Worm (Caenorhabditis elegans) whole organism, L4 larva: ENCODE data around the gene pycr-1.
A peak's percentile ranks its signal among the peaks of the same experiment; 100 is the strongest.

Experiments used
- D1046.2 ChIP-seq: fragments of 200-800 bp; sonication (Bioruptor generic); IDR thresholded peaks from 2 replicates; pipeline ENCODE4 v1.3.6; 2022; ENCODE audit warnings: missing genetic modification characterization, missing compliant biosample characterization
- F44E2.7 ChIP-seq: fragments of 200-800 bp; sonication (Bioruptor generic); IDR thresholded peaks from 2 replicates; pipeline ENCODE4 v2.1.2; 2022; ENCODE audit warnings: missing genetic modification characterization, missing compliant biosample characterization
- ZK337.2 ChIP-seq: fragments of 200-800 bp; sonication (Bioruptor generic); IDR thresholded peaks from 2 replicates; pipeline ENCODE4 v1.3.6; 2022; ENCODE audit warnings: missing genetic modification reagents, missing genetic modification characterization, missing compliant biosample characterization
- aha-1 ChIP-seq: fragments of 150-350 bp; peaks from one replicate; lab custom pipeline; 2014; ENCODE audit warnings: missing biosample characterization, missing genetic modification characterization
- arid-1 ChIP-seq: fragments of 200-800 bp; sonication (Bioruptor generic); conservative IDR thresholded peaks from 2 replicates; pipeline ENCODE4 v1.3.6; 2022; ENCODE audit warnings: missing genetic modification reagents, missing genetic modification characterization, missing compliant biosample characterization
- ceh-20 ChIP-seq: fragments of 200-800 bp; sonication (Bioruptor generic); IDR thresholded peaks from 2 replicates; pipeline ENCODE4 v1.3.6; 2022; ENCODE audit warnings: missing genetic modification reagents, missing genetic modification characterization, missing compliant biosample characterization
- ceh-44 ChIP-seq: fragments of 200-800 bp; sonication (Bioruptor generic); IDR thresholded peaks from 2 replicates; pipeline ENCODE4 v1.3.6; 2022; ENCODE audit warnings: missing genetic modification reagents, missing genetic modification characterization, missing compliant biosample characterization
- ceh-82 ChIP-seq: sonication (generic microtip); optimal IDR thresholded peaks from 2 replicates; lab custom pipeline; 2017; ENCODE audit warnings: missing biosample characterization, missing genetic modification characterization
- ces-1 ChIP-seq: fragments of 150-350 bp; sonication (generic microtip); optimal IDR thresholded peaks from 4 replicates; lab custom pipeline; 2014; ENCODE audit warnings: missing biosample characterization, missing genetic modification reagents, missing genetic modification characterization
- dmd-6 ChIP-seq: fragments of 200-800 bp; sonication (Bioruptor generic); IDR thresholded peaks from 2 replicates; pipeline ENCODE4 v1.3.6; 2022; ENCODE audit warnings: missing genetic modification reagents, missing genetic modification characterization, missing compliant biosample characterization
- dmd-9 ChIP-seq: fragments of 200-800 bp; sonication (Bioruptor generic); IDR thresholded peaks from 2 replicates; pipeline ENCODE4 v1.3.6; 2022; ENCODE audit warnings: missing genetic modification reagents, missing genetic modification characterization, missing compliant biosample characterization
- fkh-10 ChIP-seq: fragments of 150-350 bp; optimal IDR thresholded peaks from 2 replicates; lab custom pipeline; 2014; ENCODE audit warnings: missing biosample characterization, missing genetic modification reagents, missing genetic modification characterization
- hif-1 ChIP-seq, 2 experiments: sonication (generic microtip); optimal IDR thresholded peaks; 2 replicates each; lab custom pipeline; 2016 to 2017; ENCODE audit warnings: missing compliant biosample characterization in 2 of 2, missing genetic modification characterization in 2 of 2, missing genetic modification reagents in 2 of 2, missing genotype in 2 of 2, mild to moderate bottlenecking in 1 of 2
- hlh-11 ChIP-seq: fragments of 200-800 bp; sonication (Bioruptor generic); optimal IDR thresholded peaks from 2 replicates; lab custom pipeline; 2018; ENCODE audit warnings: mild to moderate bottlenecking, missing genetic modification characterization, missing compliant biosample characterization
- hlh-30 ChIP-seq: sonication (generic microtip); optimal IDR thresholded peaks from 2 replicates; lab custom pipeline; 2017; ENCODE audit warnings: antibody characterized with exemption, mild to moderate bottlenecking, missing genetic modification characterization, missing compliant biosample characterization; ENCODE audit not compliant: insufficient read depth
- hmg-1.1 ChIP-seq: fragments of 200-800 bp; sonication (Bioruptor generic); IDR thresholded peaks from 2 replicates; pipeline ENCODE4 v1.3.6; 2022; ENCODE audit warnings: missing genetic modification reagents, missing genetic modification characterization, missing compliant biosample characterization
- lin-13 ChIP-seq: fragments of 150-350 bp; optimal IDR thresholded peaks from 2 replicates; lab custom pipeline; 2014; ENCODE audit warnings: missing biosample characterization, missing genetic modification reagents, missing genetic modification characterization
- lin-29 ChIP-seq: fragments of 200-800 bp; sonication (Bioruptor generic); IDR thresholded peaks from 2 replicates; pipeline ENCODE4 v1.3.6; 2022; ENCODE audit warnings: missing genetic modification reagents, missing genetic modification characterization, missing compliant biosample characterization
- lin-38 ChIP-seq: fragments of 200-800 bp; sonication (Bioruptor generic); IDR thresholded peaks from 2 replicates; pipeline ENCODE4 v1.3.6; 2022; ENCODE audit warnings: missing genetic modification reagents, missing genetic modification characterization, missing compliant biosample characterization
- lsy-2 ChIP-seq, 2 experiments: fragments of 150-350 bp in 1 of 2; sonication (generic microtip) in 1 of 2; optimal IDR thresholded peaks; 2 replicates each; lab custom pipeline; 2014 to 2017; ENCODE audit warnings: missing biosample characterization in 2 of 2, missing genetic modification characterization in 2 of 2
- madf-9 ChIP-seq: fragments of 200-800 bp; sonication (Bioruptor generic); conservative IDR thresholded peaks from 2 replicates; pipeline ENCODE4 v1.3.6; 2022; ENCODE audit warnings: missing genetic modification reagents, missing genetic modification characterization, missing compliant biosample characterization
- nhr-48 ChIP-seq: sonication (generic microtip); optimal IDR thresholded peaks from 2 replicates; lab custom pipeline; 2016; ENCODE audit warnings: mild to moderate bottlenecking, missing genetic modification characterization, missing compliant biosample characterization
- pha-4 ChIP-seq, 2 experiments: fragments of 150-350 bp in 1 of 2; fragments of 200-800 bp in 1 of 2; sonication (Bioruptor generic) in 1 of 2; IDR thresholded peaks in 1 of 2; optimal IDR thresholded peaks in 1 of 2; 2 replicates each; pipeline versions ENCODE4 v1.3.6 to Lab custom; 2014 to 2022; ENCODE audit warnings: missing genetic modification characterization in 2 of 2, missing genetic modification reagents in 2 of 2, missing biosample characterization in 1 of 2, missing compliant biosample characterization in 1 of 2
- sdz-12 ChIP-seq: fragments of 200-800 bp; sonication (Bioruptor generic); optimal IDR thresholded peaks from 2 replicates; lab custom pipeline; 2018; ENCODE audit warnings: mild to moderate bottlenecking, missing genetic modification characterization, missing compliant biosample characterization
- set-16 ChIP-seq: fragments of 200-800 bp; sonication (Bioruptor generic); IDR thresholded peaks from 2 replicates; pipeline ENCODE4 v1.3.6; 2022; ENCODE audit warnings: missing genetic modification reagents, missing genetic modification characterization, missing compliant biosample characterization
- tag-97 ChIP-seq: fragments of 200-800 bp; sonication (Bioruptor generic); IDR thresholded peaks from 2 replicates; pipeline ENCODE4 v1.3.6; 2022; ENCODE audit warnings: missing genetic modification characterization, missing compliant biosample characterization
- tra-1 ChIP-seq: fragments of 200-800 bp; sonication (Bioruptor generic); IDR thresholded peaks from 2 replicates; pipeline ENCODE4 v1.3.6; 2022; ENCODE audit warnings: missing genetic modification reagents, missing genetic modification characterization, missing compliant biosample characterization
- unc-130 ChIP-seq: sonication (generic microtip); optimal IDR thresholded peaks from 2 replicates; lab custom pipeline; 2016; ENCODE audit warnings: missing genetic modification reagents, missing genetic modification characterization, missing compliant biosample characterization
- unc-62 ChIP-seq, 3 experiments: fragments of 150-350 bp in 1 of 3; sonication (generic microtip); optimal IDR thresholded peaks in 2 of 3; peaks in 1 of 3; 1 replicate in 1 of 3; 2 replicates in 2 of 3; lab custom pipeline; 2014 to 2017; ENCODE audit warnings: missing biosample characterization in 3 of 3, missing genetic modification characterization in 3 of 3, missing genetic modification reagents in 3 of 3, missing genotype in 1 of 3
- zip-2 ChIP-seq: fragments of 150-350 bp; optimal IDR thresholded peaks from 2 replicates; lab custom pipeline; 2014; ENCODE audit warnings: missing biosample characterization, missing genetic modification characterization

pycr-1 gene

DNA sequence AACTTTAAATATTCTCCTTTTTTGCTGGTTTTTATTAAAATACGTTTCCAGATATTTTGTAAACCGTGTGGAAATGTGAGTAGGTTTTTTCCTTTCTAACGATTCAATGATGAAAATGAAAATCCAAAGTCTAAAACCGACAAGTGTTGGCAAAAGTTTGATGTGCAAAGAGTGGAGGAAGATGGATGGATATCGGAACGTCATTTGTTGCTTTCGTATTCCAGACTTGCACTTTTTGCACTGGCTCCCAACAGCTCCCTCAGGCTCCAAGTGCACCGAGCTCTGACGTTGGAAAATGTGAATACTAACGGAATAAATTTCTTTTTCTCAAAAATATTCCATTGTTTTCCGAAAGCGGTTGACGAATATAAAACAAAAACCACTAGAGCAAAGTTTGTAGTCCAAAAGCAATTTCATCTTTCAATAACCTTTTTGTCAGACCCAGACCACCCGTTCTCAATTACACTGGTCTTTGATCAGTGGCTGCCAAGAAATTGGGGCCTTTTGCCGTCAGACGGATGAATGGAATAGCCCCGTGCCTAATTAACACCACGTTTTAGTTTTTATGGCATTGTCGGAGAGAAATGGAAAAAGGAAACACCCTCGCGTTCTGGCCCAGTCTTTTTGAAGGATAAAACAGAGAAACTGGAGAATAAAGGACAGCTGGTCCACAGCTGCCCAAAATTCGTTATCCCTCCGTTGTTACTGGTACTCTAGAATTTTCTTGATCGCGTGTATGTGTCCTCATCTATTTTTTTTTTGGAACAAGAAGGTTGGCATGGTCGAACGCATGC, 36.2 kb downstream of the pycr-1 start (continued):
- TF ChIP-seq D1046.2 (no peak), arid-1 (GFP tag; lab: Robert Waterston, UW) (no peak), dmd-9 (GFP tag; lab: Robert Waterston, UW) (no peak), unc-130 (GFP tag; lab: Kevin White, UChicago) (no peak), set-16 (no peak), tag-97 (GFP tag; lab: Robert Waterston, UW) (no peak), madf-9 (GFP tag; lab: Robert Waterston, UW) (no peak), hlh-30 (tag; lab: Kevin White, UChicago) (peak; percentile 29), sdz-12 (GFP tag; lab: Kevin White, UChicago) (no peak), aha-1 (tag; lab: Kevin White, UChicago) (peak; percentile 78), pha-4 (GFP tag; IDR thresholded peaks at IDR 0.05; lab: Robert Waterston, UW) (no peak), pha-4 (tag; optimal IDR thresholded peaks at IDR 0.05; lab: Kevin White, UChicago) (no peak), ceh-44 (GFP tag; lab: Robert Waterston, UW) (no peak), zip-2 (no peak), ZK337.2 (no peak)

DNA sequence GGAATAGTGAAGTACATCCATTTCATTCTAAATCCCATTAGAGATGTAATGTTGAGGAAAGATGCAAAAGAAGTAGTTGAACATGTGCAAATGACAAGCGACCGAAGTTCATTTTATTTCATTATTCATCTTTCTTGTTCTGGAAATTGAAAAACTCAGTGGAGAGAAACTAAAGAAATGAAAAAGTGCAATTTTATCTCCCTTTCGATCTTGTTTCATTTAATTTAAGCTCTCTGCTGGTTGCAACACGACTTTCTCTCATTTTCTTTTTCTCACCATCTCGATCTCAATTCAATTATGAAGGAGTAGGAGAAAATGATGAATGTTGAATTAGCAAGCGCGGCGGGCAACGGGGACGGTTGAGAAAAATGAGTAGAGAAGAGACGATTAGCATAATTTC, 37.8 kb downstream of the pycr-1 start:
- no peak for TF ChIP-seq lin-13 (GFP tag; lab: Kevin White, UChicago)
- TF ChIP-seq fkh-10 (GFP tag; lab: Kevin White, UChicago), result peak; percentile 27
- peak in 1 of 2 experiments; percentile 13 for TF ChIP-seq lsy-2 (tag; optimal IDR thresholded peaks at IDR 0.05; lab: Kevin White, UChicago)
- peak; percentile 73 for TF ChIP-seq ces-1
- no peak for TF ChIP-seq F44E2.7 (GFP tag; lab: Robert Waterston, UW)

DNA sequence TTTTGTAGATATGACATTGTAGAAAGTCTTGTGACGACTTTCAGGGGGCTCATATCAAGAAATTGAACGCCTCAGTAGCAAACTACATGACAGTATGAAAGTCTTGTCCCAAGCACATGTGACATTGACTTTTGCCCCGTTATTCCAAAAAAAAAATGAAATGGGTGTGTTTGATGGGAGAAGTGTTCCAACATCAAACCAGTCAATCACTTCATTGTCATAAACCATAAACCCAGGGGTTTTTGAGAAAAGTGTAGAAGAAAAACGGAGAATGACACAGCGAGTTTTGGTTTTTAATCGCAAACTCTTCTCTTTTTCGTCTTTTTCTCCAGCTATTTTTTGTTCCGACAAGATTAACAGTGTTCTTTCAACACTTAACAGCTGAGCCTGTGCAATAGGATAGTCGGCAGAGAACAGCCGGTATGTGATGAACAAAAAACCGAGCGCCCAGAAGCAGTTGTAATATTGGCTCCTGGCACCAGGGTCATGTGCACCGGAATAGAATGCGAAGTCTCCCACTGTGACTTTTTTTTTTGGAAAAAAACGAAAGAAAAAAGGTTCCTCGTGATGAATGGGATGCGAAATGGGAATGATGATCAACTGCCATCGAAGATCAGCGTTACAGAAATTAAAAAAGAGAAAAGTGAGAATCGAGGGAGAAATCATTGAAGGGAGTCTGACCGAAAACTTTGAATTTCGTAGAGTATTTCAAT, 39.4 kb downstream of the pycr-1 start:
- no peak for TF ChIP-seq lin-13 (GFP tag; lab: Kevin White, UChicago)
- peak in 1 of 2 experiments; percentile 9 for TF ChIP-seq lsy-2 (tag; optimal IDR thresholded peaks at IDR 0.05; lab: Kevin White, UChicago)
- peak; percentile 33 for TF ChIP-seq dmd-6
- TF ChIP-seq unc-62 (GFP tag; optimal IDR thresholded peaks at IDR 0.05 in 1 of 2; lab: Kevin White, UChicago), result peak in 1 of 2 experiments; percentile 1
- TF ChIP-seq unc-62 (tag; optimal IDR thresholded peaks at IDR 0.05; lab: Kevin White, UChicago), result no peak
- TF ChIP-seq hlh-11, result peak; percentile 87
- peak; percentile 50; the same call in 1 of the 2 replicates for TF ChIP-seq ceh-20
- no peak for TF ChIP-seq lin-38 (GFP tag; lab: Robert Waterston, UW)
- peak; percentile 75 for TF ChIP-seq nhr-48
- TF ChIP-seq ceh-82 (tag; lab: Kevin White, UChicago), result no peak
- TF ChIP-seq lin-29, result no peak
- TF ChIP-seq hif-1 (tag; optimal IDR thresholded peaks at IDR 0.05; lab: Kevin White, UChicago), result peak in 1 of 2 experiments; percentile 23
- TF ChIP-seq tra-1, result 0 out of 2 replicates have a peak, but pooled peaks have one; percentile 5
- TF ChIP-seq hlh-30 (tag; lab: Kevin White, UChicago), result peak; percentile 76
- TF ChIP-seq aha-1 (tag; lab: Kevin White, UChicago), result peak; percentile 1

DNA sequence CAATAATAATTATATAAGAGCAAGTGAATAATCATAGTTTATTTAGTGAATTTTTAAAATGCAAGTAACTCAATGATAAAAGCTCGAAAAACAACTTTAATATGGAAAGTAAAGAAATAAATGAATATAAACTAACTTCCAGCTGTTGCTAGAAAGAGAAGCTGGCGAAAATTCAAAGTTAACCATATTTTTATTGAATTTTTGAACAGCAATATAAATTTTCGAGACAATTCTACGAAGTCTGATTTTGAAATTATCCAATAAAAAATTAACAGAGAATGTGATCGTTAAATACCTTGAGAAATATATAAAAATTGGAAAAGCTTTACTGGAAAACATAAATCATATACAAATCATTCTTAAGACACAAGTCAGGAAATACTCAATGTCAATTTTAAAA, 40.0 kb downstream of the pycr-1 start:
- no peak for TF ChIP-seq hmg-1.1
- TF ChIP-seq aha-1 (tag; lab: Kevin White, UChicago), result peak; percentile 92
